Fruit fly (Drosophila melanogaster) whole organism, wandering third instar larva: Measurements from ENCODE around the gene Cpsf5.

ENCODE experiments used
- Abd-B ChIP-seq: fragments of >200 bp; optimal IDR thresholded peaks from 2 replicates; lab custom pipeline; 2017; ENCODE audit warnings: missing biosample characterization, missing genetic modification characterization
- CG32264 ChIP-seq: fragments of 200-800 bp; sonication (Bioruptor generic); optimal IDR thresholded peaks from 2 replicates; lab custom pipeline; 2016; ENCODE audit warnings: missing biosample characterization, missing genetic modification characterization
- CG9705 ChIP-seq: fragments of 200-800 bp; sonication (Bioruptor generic); optimal IDR thresholded peaks from 2 replicates; lab custom pipeline; 2018; ENCODE audit warnings: missing biosample characterization, mild to moderate bottlenecking, missing genetic modification characterization
- CrebA ChIP-seq: fragments of 200-800 bp; sonication (Bioruptor generic); optimal IDR thresholded peaks from 2 replicates; lab custom pipeline; 2016; ENCODE audit warnings: missing biosample characterization, mild to moderate bottlenecking, missing genetic modification characterization, borderline replicate concordance
- Dfd ChIP-seq: fragments of >200 bp; optimal IDR thresholded peaks from 2 replicates; lab custom pipeline; 2017; ENCODE audit warnings: missing biosample characterization, missing genetic modification characterization
- Dif ChIP-seq: fragments of 200-275, 200-300 bp; sonication (Bioruptor generic); optimal IDR thresholded peaks from 2 replicates; lab custom pipeline; 2018; ENCODE audit warnings: missing biosample characterization, missing genetic modification characterization; ENCODE audit not compliant: partially characterized antibody
- GATAd ChIP-seq: sonication (Bioruptor generic); optimal IDR thresholded peaks from 2 replicates; lab custom pipeline; 2016; ENCODE audit warnings: missing biosample characterization, missing genetic modification characterization
- HLH106 ChIP-seq: fragments of 200-800 bp; optimal IDR thresholded peaks from 3 replicates; lab custom pipeline; 2019; ENCODE audit warnings: missing biosample characterization, mild to moderate bottlenecking, missing genetic modification characterization, moderate library complexity
- Hnf4 ChIP-seq: fragments of 200-800 bp; sonication (Bioruptor generic); optimal IDR thresholded peaks from 2 replicates; lab custom pipeline; 2016; ENCODE audit warnings: missing biosample characterization, mild to moderate bottlenecking, missing genetic modification characterization
- Hr83 ChIP-seq: fragments of 200-300 bp; sonication (Bioruptor generic); optimal IDR thresholded peaks from 2 replicates; lab custom pipeline; 2016; ENCODE audit warnings: missing biosample characterization, mild to moderate bottlenecking, missing genetic modification characterization, moderate library complexity; ENCODE audit not compliant: poor library complexity, severe bottlenecking
- Jra ChIP-seq: sonication (Bioruptor generic); optimal IDR thresholded peaks from 2 replicates; lab custom pipeline; 2016; ENCODE audit warnings: missing biosample characterization, missing genetic modification characterization
- Mio ChIP-seq: sonication (Bioruptor generic); optimal IDR thresholded peaks from 2 replicates; lab custom pipeline; 2016; ENCODE audit warnings: missing biosample characterization, missing genetic modification characterization
- Myc ChIP-seq: fragments of >200 bp; optimal IDR thresholded peaks from 2 replicates; lab custom pipeline; 2017
- N ChIP-seq: fragments of >200 bp; optimal IDR thresholded peaks from 2 replicates; lab custom pipeline; 2018; ENCODE audit warnings: missing biosample characterization, missing external identifiers, missing genetic modification characterization
- OdsH ChIP-seq: fragments of 200-800 bp; sonication (Bioruptor generic); optimal IDR thresholded peaks from 2 replicates; lab custom pipeline; 2016; ENCODE audit warnings: missing biosample characterization, mild to moderate bottlenecking, missing genetic modification characterization
- Rel ChIP-seq, 2 experiments: fragments of 200-800 bp; sonication (Bioruptor generic) in 1 of 2; optimal IDR thresholded peaks; 2 replicates in 1 of 2; 3 replicates in 1 of 2; lab custom pipeline; 2016 to 2019; ENCODE audit warnings: mild to moderate bottlenecking in 2 of 2, missing biosample characterization in 2 of 2, missing genetic modification characterization in 2 of 2, moderate library complexity in 1 of 2
- Sp1 ChIP-seq: fragments of 200-800 bp; sonication (Bioruptor generic); optimal IDR thresholded peaks from 3 replicates; lab custom pipeline; 2019; ENCODE audit warnings: missing biosample characterization, mild to moderate bottlenecking, missing genetic modification characterization, moderate library complexity
- br ChIP-seq: fragments of 200-800 bp; sonication (Bioruptor generic); optimal IDR thresholded peaks from 2 replicates; lab custom pipeline; 2016; ENCODE audit warnings: missing biosample characterization, missing genetic modification characterization
- brk ChIP-seq: fragments of 200-800 bp; sonication (Bioruptor generic); optimal IDR thresholded peaks from 2 replicates; lab custom pipeline; 2016; ENCODE audit warnings: missing biosample characterization, mild to moderate bottlenecking, missing genetic modification characterization
- dmrt93B ChIP-seq: fragments of 200-800 bp; sonication (Bioruptor generic); optimal IDR thresholded peaks from 2 replicates; lab custom pipeline; 2018; ENCODE audit warnings: missing biosample characterization, mild to moderate bottlenecking, missing genetic modification characterization
- dsf ChIP-seq: sonication (Bioruptor generic); optimal IDR thresholded peaks from 2 replicates; lab custom pipeline; 2016; ENCODE audit warnings: missing biosample characterization, missing genetic modification characterization, borderline replicate concordance
- ey ChIP-seq: fragments of 200-800 bp; sonication (Bioruptor generic); optimal IDR thresholded peaks from 2 replicates; lab custom pipeline; 2016; ENCODE audit warnings: missing biosample characterization, missing genetic modification characterization
- foxo ChIP-seq, 2 experiments: fragments of 200-800 bp; sonication (Bioruptor generic); optimal IDR thresholded peaks; 2 replicates in 1 of 2; 3 replicates in 1 of 2; lab custom pipeline; 2016 to 2017; ENCODE audit warnings: missing biosample characterization in 2 of 2, missing genetic modification characterization in 2 of 2
- fru ChIP-seq: fragments of 200-800 bp; sonication (Bioruptor generic); optimal IDR thresholded peaks from 3 replicates; lab custom pipeline; 2016; ENCODE audit warnings: missing biosample characterization, mild to moderate bottlenecking, missing genetic modification characterization
- h ChIP-seq: fragments of 200-800 bp; sonication (Bioruptor generic); optimal IDR thresholded peaks from 3 replicates; lab custom pipeline; 2016; ENCODE audit warnings: missing biosample characterization, mild to moderate bottlenecking, missing genetic modification characterization
- jim ChIP-seq: fragments of 175-275, 200-325 bp; sonication (Bioruptor generic); optimal IDR thresholded peaks from 2 replicates; lab custom pipeline; 2016; ENCODE audit warnings: missing biosample characterization, mild to moderate bottlenecking, missing genetic modification characterization
- psq ChIP-seq: fragments of 200-800 bp; sonication (Bioruptor generic); optimal IDR thresholded peaks from 3 replicates; lab custom pipeline; 2017; ENCODE audit warnings: missing biosample characterization, mild to moderate bottlenecking, missing genetic modification characterization, moderate library complexity
- rgr ChIP-seq: fragments of 200-800 bp; sonication (Bioruptor generic); optimal IDR thresholded peaks from 3 replicates; lab custom pipeline; 2016; ENCODE audit warnings: missing biosample characterization, mild to moderate bottlenecking, missing genetic modification characterization
- sage ChIP-seq: fragments of 200-800 bp; sonication (Bioruptor generic); optimal IDR thresholded peaks from 2 replicates; lab custom pipeline; 2016; ENCODE audit warnings: missing biosample characterization, mild to moderate bottlenecking, missing genetic modification characterization
- sv ChIP-seq: fragments of 200-800 bp; sonication (Bioruptor generic); optimal IDR thresholded peaks from 3 replicates; lab custom pipeline; 2016; ENCODE audit warnings: missing biosample characterization, missing genetic modification characterization
- tai ChIP-seq: sonication (Bioruptor generic); optimal IDR thresholded peaks from 2 replicates; lab custom pipeline; 2016; ENCODE audit warnings: missing biosample characterization, missing genetic modification characterization
- usp ChIP-seq: fragments of >200 bp; optimal IDR thresholded peaks from 2 replicates; lab custom pipeline; 2017; ENCODE audit warnings: missing biosample characterization, missing genetic modification characterization
- woc ChIP-seq: sonication (Bioruptor generic); optimal IDR thresholded peaks from 2 replicates; lab custom pipeline; 2016; ENCODE audit warnings: missing biosample characterization, mild to moderate bottlenecking, missing genetic modification characterization

The Cpsf5 gene

DNA sequence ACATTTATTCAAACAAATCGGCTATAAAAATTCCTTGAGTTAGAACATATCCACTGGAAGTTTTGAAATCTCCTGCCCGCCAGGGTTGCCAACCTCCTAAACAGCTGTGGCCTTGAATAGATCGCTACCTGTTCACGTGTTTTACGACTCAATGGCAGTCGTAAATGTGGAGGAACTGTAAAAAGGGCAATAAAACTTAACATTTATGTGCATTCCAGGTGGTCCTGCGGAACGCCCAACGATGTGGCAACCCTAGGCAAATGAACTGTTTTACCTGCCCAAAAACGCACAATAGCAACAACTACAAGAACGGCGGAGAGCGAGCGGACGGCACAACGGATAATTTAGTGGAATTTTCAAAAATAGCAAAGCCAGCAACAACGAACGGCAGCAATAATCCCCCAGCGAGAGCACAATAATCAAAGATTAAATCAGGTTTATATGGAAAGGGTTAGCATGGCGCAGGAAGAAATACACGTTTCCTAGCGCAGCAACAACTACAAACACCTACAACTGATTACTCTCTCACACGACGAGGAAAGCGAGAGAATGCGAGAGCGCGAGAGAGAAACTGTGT, 50.9 kb downstream of the Cpsf5 start:
- no peak for TF ChIP-seq dmrt93B (GFP tag; lab: Kevin White, UChicago)
- peak; percentile 32 for TF ChIP-seq Dif
- no peak for TF ChIP-seq CG32264 (GFP tag; lab: Kevin White, UChicago)

DNA sequence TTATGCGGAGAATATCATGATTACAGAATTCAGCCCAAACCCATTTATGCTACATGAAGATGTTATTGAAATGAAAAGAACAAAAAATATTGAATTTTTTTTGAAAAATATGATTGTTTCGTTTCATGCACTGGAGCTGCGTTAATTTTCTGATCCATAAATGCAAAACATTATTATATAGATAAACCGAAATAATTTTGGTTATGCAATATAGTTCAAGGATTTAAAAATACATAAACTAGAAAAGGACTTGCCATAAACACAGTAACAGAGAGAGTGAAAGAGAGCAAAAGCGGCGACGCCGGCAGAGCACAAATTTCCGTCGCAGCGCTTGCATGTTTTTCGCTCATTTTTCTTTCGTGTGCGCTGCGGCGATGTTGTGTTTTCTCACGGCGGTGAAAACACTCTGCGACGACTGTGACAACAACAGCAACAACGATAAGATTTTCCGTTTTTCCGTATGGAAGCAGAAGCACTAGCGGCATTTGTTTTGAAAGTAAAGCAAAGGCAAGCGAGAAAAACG, 51.5 kb downstream of the Cpsf5 start:
- peak; percentile 88 for TF ChIP-seq HLH106 (tag; lab: Kevin White, UChicago)
- TF ChIP-seq N (GFP tag; lab: Kevin White, UChicago): no peak
- peak; percentile 84 for TF ChIP-seq brk
- TF ChIP-seq Sp1 (GFP tag; lab: Kevin White, UChicago): peak; percentile 94
- TF ChIP-seq ey (GFP tag; lab: Kevin White, UChicago): peak; percentile 76
- TF ChIP-seq psq (GFP tag; lab: Kevin White, UChicago): peak; percentile 61
- TF ChIP-seq usp: no peak
- no peak for TF ChIP-seq Dfd (GFP tag; lab: Kevin White, UChicago)
- peak; percentile 89 for TF ChIP-seq woc (GFP tag; lab: Kevin White, UChicago)
- peak; percentile 89 for TF ChIP-seq h (GFP tag; lab: Kevin White, UChicago)
- no peak for TF ChIP-seq GATAd (GFP tag; lab: Kevin White, UChicago)
- TF ChIP-seq CG9705: peak; percentile 81
- peak; percentile 79 for TF ChIP-seq dmrt93B (GFP tag; lab: Kevin White, UChicago)
- TF ChIP-seq jim (GFP tag; lab: Kevin White, UChicago): no peak
- TF ChIP-seq Myc: no peak
- TF ChIP-seq tai (GFP tag; lab: Kevin White, UChicago): peak; percentile 61
- TF ChIP-seq fru: peak; percentile 89
- no peak for TF ChIP-seq Abd-B
- peak; percentile 73 for TF ChIP-seq rgr (GFP tag; lab: Kevin White, UChicago)
- TF ChIP-seq Mio (GFP tag; lab: Kevin White, UChicago): no peak
- no peak for TF ChIP-seq Rel (GFP tag; optimal IDR thresholded peaks at IDR 0.05; lab: Kevin White, UChicago)
- peak; percentile 61 for TF ChIP-seq Rel (tag; optimal IDR thresholded peaks at IDR 0.05; lab: Kevin White, UChicago)
- peak; percentile 50 for TF ChIP-seq CG32264 (GFP tag; lab: Kevin White, UChicago)
- TF ChIP-seq Hr83 (GFP tag; lab: Kevin White, UChicago): no peak
- TF ChIP-seq dsf (GFP tag; lab: Kevin White, UChicago): peak; percentile 26
- TF ChIP-seq Hnf4 (GFP tag; lab: Kevin White, UChicago): peak; percentile 62
- peak; percentile 83 for TF ChIP-seq br (GFP tag; lab: Kevin White, UChicago)
- TF ChIP-seq sage: peak; percentile 82
- peak; percentile 0 to 86 for TF ChIP-seq foxo (GFP tag; optimal IDR thresholded peaks at IDR 0.05; lab: Kevin White, UChicago)
- peak; percentile 24 for TF ChIP-seq Jra (GFP tag; lab: Kevin White, UChicago)
- peak; percentile 78 for TF ChIP-seq OdsH (GFP tag; lab: Kevin White, UChicago)
- TF ChIP-seq sv: peak; percentile 70

DNA sequence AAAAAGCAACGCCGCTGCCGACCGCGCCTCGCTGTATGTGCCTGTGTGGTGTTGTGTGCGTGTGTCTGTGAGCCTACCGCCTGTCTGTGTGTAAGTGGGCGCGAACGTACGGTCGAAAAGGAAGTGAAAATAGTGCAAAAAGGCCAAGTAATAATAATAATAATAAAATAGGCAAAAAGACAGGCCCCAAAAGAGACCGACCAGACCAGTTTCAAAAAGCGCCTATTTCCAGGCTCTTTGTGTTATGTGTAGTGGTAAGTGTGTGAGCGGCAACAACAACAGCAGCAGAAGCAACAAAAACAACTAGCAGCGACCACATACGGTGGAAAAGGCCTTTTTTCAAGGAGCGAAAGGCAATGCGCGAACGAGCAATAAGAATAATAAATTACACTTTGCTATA, 52.0 kb downstream of the Cpsf5 start:
- TF ChIP-seq CG32264 (GFP tag; lab: Kevin White, UChicago) (no peak), CrebA (no peak), br (GFP tag; lab: Kevin White, UChicago) (no peak), Dif (no peak), rgr (GFP tag; lab: Kevin White, UChicago) (no peak), jim (GFP tag; lab: Kevin White, UChicago) (no peak)
